Worm (Caenorhabditis elegans): Measurements from ENCODE around the gene srz-14.

Gene srz-14

ce11 chrV:16225524-16226116 lies 42.2 kb downstream of the srz-14 start (continued):
- no peak for TF ChIP-seq hlh-26 (GFP tag; conservative IDR thresholded peaks at IDR 0.05)
- no peak for TF ChIP-seq K12H6.12 (tag; optimal IDR thresholded peaks at IDR 0.05)
- no peak for TF ChIP-seq aptf-3 (GFP tag; IDR thresholded peaks at IDR 0.05)
- no peak for TF ChIP-seq cebp-2 (GFP tag; IDR thresholded peaks at IDR 0.05)
- peak; percentile 14; the same call in 1 of the 2 replicates for TF ChIP-seq F33H1.4 (GFP tag; IDR thresholded peaks at IDR 0.05)
- peak; percentile 16 for TF ChIP-seq lin-54 (GFP tag; optimal IDR thresholded peaks at IDR 0.05)
- no peak for TF ChIP-seq madf-3 (GFP tag; IDR thresholded peaks at IDR 0.05)
- no peak for TF ChIP-seq ztf-6 (GFP tag; IDR thresholded peaks at IDR 0.05)
- no peak for TF ChIP-seq ztf-25 (GFP tag; IDR thresholded peaks at IDR 0.05)
- TF ChIP-seq ceh-100 (GFP tag; IDR thresholded peaks at IDR 0.05): peak; percentile 40; the same call in 1 of the 2 replicates
- TF ChIP-seq F57A8.1 (GFP tag; optimal IDR thresholded peaks at IDR 0.05): no peak
- no peak for TF ChIP-seq F57C9.4 (tag; optimal IDR thresholded peaks at IDR 0.05)
- no peak for TF ChIP-seq ztf-28 (GFP tag; IDR thresholded peaks at IDR 0.05)
- no peak for TF ChIP-seq C17E4.6 (GFP tag; IDR thresholded peaks at IDR 0.05)
- TF ChIP-seq bed-2 (GFP tag; IDR thresholded peaks at IDR 0.05): no peak
- TF ChIP-seq attf-5 (GFP tag; optimal IDR thresholded peaks at IDR 0.05): no peak
- TF ChIP-seq fkh-3 (tag; optimal IDR thresholded peaks at IDR 0.05): no peak
- TF ChIP-seq atf-7 (tag; optimal IDR thresholded peaks at IDR 0.05): no peak
- TF ChIP-seq attf-6 (GFP tag; IDR thresholded peaks at IDR 0.05): peak; percentile 96
- no peak for TF ChIP-seq gei-17 (GFP tag; optimal IDR thresholded peaks at IDR 0.05)
- TF ChIP-seq die-1 (tag; optimal IDR thresholded peaks at IDR 0.05): peak; percentile 45
- peak; percentile 82 for TF ChIP-seq lin-26 (GFP tag; IDR thresholded peaks at IDR 0.05)
- no peak for TF ChIP-seq hlh-12 (tag; optimal IDR thresholded peaks at IDR 0.05)
- TF ChIP-seq mel-28 (tag; optimal IDR thresholded peaks at IDR 0.05; ENCODE audit: borderline replicate concordance): no peak
- peak; percentile 65 for TF ChIP-seq B0336.3 (GFP tag; IDR thresholded peaks at IDR 0.05)
- TF ChIP-seq C06A6.2 (GFP tag; conservative IDR thresholded peaks at IDR 0.05): no peak
- TF ChIP-seq sdz-38 (tag; optimal IDR thresholded peaks at IDR 0.05): no peak
- no peak for TF ChIP-seq akir-1 (GFP tag; optimal IDR thresholded peaks at IDR 0.05)
- peak; percentile 42; the same call in 1 of the 2 replicates for TF ChIP-seq nfyb-1 (GFP tag; IDR thresholded peaks at IDR 0.05)
- TF ChIP-seq F52B5.7 (tag; optimal IDR thresholded peaks at IDR 0.05): no peak
- peak; percentile 32 for TF ChIP-seq mcd-1 (GFP tag; IDR thresholded peaks at IDR 0.05)
- TF ChIP-seq snpc-3.4 (tag; optimal IDR thresholded peaks at IDR 0.05): peak; percentile 74
- TF ChIP-seq mxl-1 (tag; optimal IDR thresholded peaks at IDR 0.05): no peak
- no peak for TF ChIP-seq B0019.2 (GFP tag; conservative IDR thresholded peaks at IDR 0.05)
- TF ChIP-seq madf-8 (GFP tag; conservative IDR thresholded peaks at IDR 0.05): 0 out of 2 replicates have a peak, but pooled peaks have one; percentile 11
- 0 out of 2 replicates have a peak, but pooled peaks have one; percentile 50 for TF ChIP-seq ceh-58 (GFP tag; IDR thresholded peaks at IDR 0.05)
- TF ChIP-seq T07F8.4 (tag; optimal IDR thresholded peaks at IDR 0.05): no peak
- peak; percentile 89 for TF ChIP-seq snpc-4 (GFP tag; optimal IDR thresholded peaks at IDR 0.05)
- TF ChIP-seq snpc-4 (tag; optimal IDR thresholded peaks at IDR 0.05): peak; percentile 82 to 97 (median 92)
- no peak for TF ChIP-seq hsf-1 (GFP tag; IDR thresholded peaks at IDR 0.05)
- no peak for TF ChIP-seq nhr-90 (tag; optimal IDR thresholded peaks at IDR 0.05)
- TF ChIP-seq nhr-120 (GFP tag; IDR thresholded peaks at IDR 0.05): no peak
- no peak for TF ChIP-seq sptf-2 (GFP tag; optimal IDR thresholded peaks at IDR 0.05)
- peak; percentile 24 for TF ChIP-seq xnd-1 (tag; optimal IDR thresholded peaks at IDR 0.05)
- peak; percentile 62 for TF ChIP-seq F49E8.2 (tag; optimal IDR thresholded peaks at IDR 0.05; ENCODE audit: insufficient read depth)
- TF ChIP-seq F23B12.7 (tag; optimal IDR thresholded peaks at IDR 0.05; ENCODE audit: insufficient read depth): peak; percentile 52
- TF ChIP-seq Y95B8A.8 (GFP tag; IDR thresholded peaks at IDR 0.05): no peak
- no peak for TF ChIP-seq nhr-179 (tag; optimal IDR thresholded peaks at IDR 0.05)
- no peak for TF ChIP-seq ztf-22 (GFP tag; optimal IDR thresholded peaks at IDR 0.05)
